Worm (Caenorhabditis elegans) whole organism, young adult: Measurements from ENCODE around the gene Y43F8B.3.

Experiments used
- B0336.3 ChIP-seq: fragments of 200-800 bp; sonication (Bioruptor generic); IDR thresholded peaks from 2 replicates; pipeline ENCODE4 v1.3.6; 2022; ENCODE audit warnings: missing genetic modification characterization, missing compliant biosample characterization
- C06A6.2 ChIP-seq: fragments of 200-800 bp; sonication (Bioruptor generic); conservative IDR thresholded peaks from 2 replicates; pipeline ENCODE4 v1.3.6; 2022; ENCODE audit warnings: missing genetic modification characterization, missing compliant biosample characterization
- F57C9.4 ChIP-seq: sonication (generic microtip); optimal IDR thresholded peaks from 2 replicates; lab custom pipeline; 2017; ENCODE audit warnings: mild to moderate bottlenecking, missing genetic modification characterization, missing compliant biosample characterization
- K11D2.4 ChIP-seq: fragments of 200-800 bp; sonication (Bioruptor generic); IDR thresholded peaks from 2 replicates; pipeline ENCODE4 v1.3.6; 2022; ENCODE audit warnings: missing genetic modification reagents, missing genetic modification characterization, missing compliant biosample characterization
- akir-1 ChIP-seq: fragments of 200-800 bp; sonication (Bioruptor generic); optimal IDR thresholded peaks from 2 replicates; lab custom pipeline; 2018; ENCODE audit warnings: mild to moderate bottlenecking, missing genetic modification characterization, moderate library complexity, missing compliant biosample characterization
- aptf-3 ChIP-seq: fragments of 200-800 bp; sonication (Bioruptor generic); IDR thresholded peaks from 2 replicates; pipeline ENCODE4 v1.3.6; 2022; ENCODE audit warnings: missing genetic modification characterization, missing compliant biosample characterization
- atf-7 ChIP-seq: sonication (generic microtip); optimal IDR thresholded peaks from 2 replicates; lab custom pipeline; 2017; ENCODE audit warnings: mild to moderate bottlenecking, missing genetic modification characterization, missing compliant biosample characterization
- attf-6 ChIP-seq: fragments of 200-800 bp; sonication (Bioruptor generic); IDR thresholded peaks from 2 replicates; pipeline ENCODE4 v1.3.6; 2022; ENCODE audit warnings: missing genetic modification reagents, missing genetic modification characterization, missing compliant biosample characterization
- ccch-3 ChIP-seq: fragments of 200-800 bp; sonication (Bioruptor generic); optimal IDR thresholded peaks from 2 replicates; lab custom pipeline; 2018; ENCODE audit warnings: mild to moderate bottlenecking, missing genetic modification characterization, missing compliant biosample characterization
- ceh-100 ChIP-seq: fragments of 200-800 bp; sonication (Bioruptor generic); IDR thresholded peaks from 2 replicates; pipeline ENCODE4 v1.3.6; 2022; ENCODE audit warnings: missing genetic modification reagents, missing genetic modification characterization, missing compliant biosample characterization
- chd-7 ChIP-seq: sonication (generic microtip); optimal IDR thresholded peaks from 2 replicates; lab custom pipeline; 2016; ENCODE audit warnings: mild to moderate bottlenecking, missing genetic modification characterization, moderate library complexity, missing compliant biosample characterization
- dpff-1 ChIP-seq: sonication (generic microtip); optimal IDR thresholded peaks from 2 replicates; lab custom pipeline; 2017; ENCODE audit warnings: mild to moderate bottlenecking, missing genetic modification characterization, missing compliant biosample characterization
- efl-1 ChIP-seq: fragments of 150-350 bp; optimal IDR thresholded peaks from 2 replicates; lab custom pipeline; 2014; ENCODE audit warnings: missing biosample characterization, missing genetic modification reagents, missing genetic modification characterization
- egrh-3 ChIP-seq: fragments of 200-800 bp; sonication (Bioruptor generic); IDR thresholded peaks from 2 replicates; pipeline ENCODE4 v1.3.6; 2022; ENCODE audit warnings: missing genetic modification reagents, missing genetic modification characterization, missing compliant biosample characterization
- hmg-20 ChIP-seq: fragments of 200-800 bp; sonication (Bioruptor generic); IDR thresholded peaks from 2 replicates; pipeline ENCODE4 v1.3.6; 2022; ENCODE audit warnings: missing genetic modification reagents, missing genetic modification characterization, missing compliant biosample characterization
- hsf-1 ChIP-seq: fragments of 200-800 bp; sonication (Bioruptor generic); IDR thresholded peaks from 2 replicates; pipeline ENCODE4 v1.3.6; 2022; ENCODE audit warnings: missing genetic modification reagents, missing genetic modification characterization, missing compliant biosample characterization
- lin-26 ChIP-seq: fragments of 200-800 bp; sonication (Bioruptor generic); IDR thresholded peaks from 2 replicates; pipeline ENCODE4 v1.3.6; 2022; ENCODE audit warnings: missing genetic modification reagents, missing genetic modification characterization, missing compliant biosample characterization
- lin-35 ChIP-seq, 3 experiments: fragments of 150-350 bp in 2 of 3; sonication (generic microtip) in 1 of 3; optimal IDR thresholded peaks; 2 replicates each; lab custom pipeline; 2014 to 2018; ENCODE audit warnings: missing biosample characterization in 3 of 3, missing genetic modification characterization in 3 of 3, missing genetic modification reagents in 3 of 3
- lin-40 ChIP-seq: sonication (generic microtip); optimal IDR thresholded peaks from 2 replicates; lab custom pipeline; 2016; ENCODE audit warnings: missing genetic modification characterization, mild to moderate bottlenecking, missing compliant biosample characterization, missing genotype, missing genetic modification reagents
- madf-3 ChIP-seq: fragments of 200-800 bp; sonication (Bioruptor generic); IDR thresholded peaks from 2 replicates; pipeline ENCODE4 v1.3.6; 2022; ENCODE audit warnings: missing genetic modification reagents, missing genetic modification characterization, missing compliant biosample characterization
- mes-4 ChIP-seq: sonication (generic microtip); optimal IDR thresholded peaks from 2 replicates; lab custom pipeline; 2016; ENCODE audit warnings: missing genotype, missing genetic modification characterization, missing compliant biosample characterization
- mxl-1 ChIP-seq: sonication (generic microtip); optimal IDR thresholded peaks from 2 replicates; lab custom pipeline; 2016; ENCODE audit warnings: missing genetic modification characterization, missing compliant biosample characterization
- nhr-90 ChIP-seq: sonication (generic microtip); optimal IDR thresholded peaks from 2 replicates; lab custom pipeline; 2016; ENCODE audit warnings: missing genotype, mild to moderate bottlenecking, missing genetic modification characterization, missing compliant biosample characterization
- rpc-1 ChIP-seq, 2 experiments: fragments of 150-350 bp in 1 of 2; sonication (generic microtip) in 1 of 2; optimal IDR thresholded peaks; 2 replicates each; lab custom pipeline; 2014 to 2018; ENCODE audit warnings: missing biosample characterization in 1 of 2, missing genetic modification characterization in 1 of 2, missing genetic modification reagents in 1 of 2, missing genotype in 1 of 2
- sea-2 ChIP-seq: fragments of 200-800 bp; sonication (Bioruptor generic); IDR thresholded peaks from 2 replicates; pipeline ENCODE4 v1.3.6; 2022; ENCODE audit warnings: missing genetic modification characterization, missing compliant biosample characterization
- snpc-1.3 ChIP-seq: sonication (generic microtip); optimal IDR thresholded peaks from 2 replicates; lab custom pipeline; 2017; ENCODE audit warnings: missing genetic modification characterization, mild to moderate bottlenecking, missing compliant biosample characterization, antibody characterized with exemption, moderate library complexity, missing genotype, missing genetic modification reagents; ENCODE audit not compliant: insufficient read depth
- somi-1 ChIP-seq: fragments of 200-800 bp; sonication (Bioruptor generic); optimal IDR thresholded peaks from 2 replicates; lab custom pipeline; 2018; ENCODE audit warnings: mild to moderate bottlenecking, missing genetic modification characterization, missing compliant biosample characterization
- zfh-2 ChIP-seq: fragments of 200-800 bp; sonication (Bioruptor generic); conservative IDR thresholded peaks from 2 replicates; pipeline ENCODE4 v1.3.6; 2022; ENCODE audit warnings: missing genetic modification reagents, missing genetic modification characterization, missing compliant biosample characterization
- zim-3 ChIP-seq: sonication (generic microtip); optimal IDR thresholded peaks from 2 replicates; lab custom pipeline; 2017; ENCODE audit warnings: mild to moderate bottlenecking, missing genetic modification characterization, moderate library complexity, missing compliant biosample characterization
- ztf-22 ChIP-seq: fragments of 200-800 bp; sonication (Bioruptor generic); optimal IDR thresholded peaks from 2 replicates; lab custom pipeline; 2018; ENCODE audit warnings: mild to moderate bottlenecking, missing genetic modification characterization, moderate library complexity, missing compliant biosample characterization
- ztf-25 ChIP-seq: fragments of 200-800 bp; sonication (Bioruptor generic); IDR thresholded peaks from 2 replicates; pipeline ENCODE4 v1.3.6; 2022; ENCODE audit warnings: missing genetic modification reagents, missing genetic modification characterization, missing compliant biosample characterization
- ztf-28 ChIP-seq: fragments of 200-800 bp; sonication (Bioruptor generic); IDR thresholded peaks from 2 replicates; pipeline ENCODE4 v1.3.6; 2022; ENCODE audit warnings: missing genetic modification reagents, missing genetic modification characterization, missing compliant biosample characterization
- ztf-3 ChIP-seq: fragments of 200-800 bp; sonication (Bioruptor generic); optimal IDR thresholded peaks from 2 replicates; lab custom pipeline; 2018; ENCODE audit warnings: mild to moderate bottlenecking, missing genetic modification characterization, missing compliant biosample characterization

The Y43F8B.3 gene

DNA sequence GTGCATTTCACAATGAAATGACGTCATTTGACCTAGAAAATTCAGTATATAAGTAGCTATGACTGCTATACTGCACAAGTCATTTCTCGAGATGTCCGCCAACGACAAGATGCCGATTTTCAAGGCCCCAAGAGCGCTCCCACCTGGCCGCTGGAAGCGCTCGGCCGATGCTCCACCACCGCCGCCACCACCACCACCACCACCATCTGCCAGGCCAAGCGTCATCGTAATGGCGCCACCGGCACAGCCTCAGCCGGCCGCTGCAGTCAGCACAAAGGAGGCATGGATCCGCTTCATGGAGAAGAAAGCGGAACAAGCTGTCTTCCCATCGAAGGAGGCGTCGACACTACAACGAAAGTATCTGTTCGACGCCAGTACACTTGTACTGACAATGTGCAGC lies 17.6 kb upstream of the Y43F8B.3 start, which contains the start of gene Y43F8B.28:
Y43F8B.28 (plus strand) TSS at position 59 of the 400 bp plus-strand sequence.
- TF ChIP-seq egrh-3 (GFP tag; lab: Robert Waterston, UW), result peak; percentile 88
- TF ChIP-seq F57C9.4 (tag; lab: Kevin White, UChicago), result no peak
- TF ChIP-seq zfh-2 (GFP tag; lab: Robert Waterston, UW), result peak; percentile 87
- 0 out of 2 replicates have a peak, but pooled peaks have one; percentile 10 for TF ChIP-seq lin-26 (GFP tag; lab: Robert Waterston, UW)

DNA sequence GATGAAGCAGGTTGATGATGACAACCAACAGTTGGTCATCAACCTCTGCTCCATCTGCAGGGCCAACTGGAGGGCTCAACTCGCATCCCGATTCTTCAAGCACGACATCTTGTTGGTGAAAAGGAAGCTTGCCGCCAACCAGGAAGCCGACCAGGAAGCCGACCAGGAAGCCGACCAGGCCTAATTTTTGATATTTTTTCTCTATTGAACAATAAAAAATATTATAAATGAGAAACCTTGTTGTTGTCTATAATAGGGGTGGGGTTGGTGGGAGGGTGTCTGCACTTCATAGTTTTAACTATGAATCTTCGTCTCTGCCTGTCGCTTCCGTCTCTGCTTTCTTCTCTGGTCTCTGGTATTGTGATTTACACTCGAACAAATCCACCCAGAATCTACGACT lies 17.2 kb upstream of the Y43F8B.3 start, which contains the start of gene Y43F8B.18:
Y43F8B.18 (plus strand) TSS at position 301 of the 400 bp plus-strand sequence.
- TF ChIP-seq efl-1 (GFP tag; lab: Kevin White, UChicago) (no peak), madf-3 (no peak), zim-3 (no peak), nhr-90 (no peak)
- TF ChIP-seq, all 124 proteins: peak for 0

DNA sequence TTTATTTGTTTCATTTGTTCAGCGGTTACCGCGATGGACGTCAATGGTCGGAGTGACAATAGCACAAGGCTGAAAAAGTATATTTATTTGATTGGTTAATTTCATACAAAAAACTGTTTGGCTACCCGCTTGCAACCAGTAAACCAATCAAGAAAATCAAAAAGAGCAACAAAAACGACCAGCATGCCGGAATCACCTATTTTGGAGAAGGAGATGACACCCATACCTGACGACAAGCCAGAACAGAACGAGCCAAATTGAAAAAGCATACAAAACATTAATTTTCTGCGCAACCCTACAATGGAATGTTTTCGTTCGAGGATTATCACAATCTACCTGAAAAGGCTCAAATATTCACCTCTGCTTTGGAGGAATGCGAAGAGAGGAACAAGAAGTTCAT lies 12.4 kb upstream of the Y43F8B.3 start, which contains the start of gene Y43F8B.7:
Y43F8B.7 (plus strand) TSS at position 301 of the 400 bp plus-strand sequence.
- TF ChIP-seq C06A6.2 (GFP tag; lab: Robert Waterston, UW) (no peak), somi-1 (GFP tag; lab: Kevin White, UChicago) (no peak), rpc-1 (optimal IDR thresholded peaks at IDR 0.05; lab: Kevin White, UChicago) (no peak), rpc-1 (tag; optimal IDR thresholded peaks at IDR 0.05; lab: Kevin White, UChicago) (no peak), mxl-1 (tag; lab: Kevin White, UChicago) (no peak), ceh-100 (GFP tag; lab: Robert Waterston, UW) (no peak), sea-2 (GFP tag; lab: Robert Waterston, UW) (no peak), ztf-3 (GFP tag; lab: Kevin White, UChicago) (no peak), ztf-22 (GFP tag; lab: Kevin White, UChicago) (no peak), B0336.3 (GFP tag; lab: Robert Waterston, UW) (no peak)

DNA sequence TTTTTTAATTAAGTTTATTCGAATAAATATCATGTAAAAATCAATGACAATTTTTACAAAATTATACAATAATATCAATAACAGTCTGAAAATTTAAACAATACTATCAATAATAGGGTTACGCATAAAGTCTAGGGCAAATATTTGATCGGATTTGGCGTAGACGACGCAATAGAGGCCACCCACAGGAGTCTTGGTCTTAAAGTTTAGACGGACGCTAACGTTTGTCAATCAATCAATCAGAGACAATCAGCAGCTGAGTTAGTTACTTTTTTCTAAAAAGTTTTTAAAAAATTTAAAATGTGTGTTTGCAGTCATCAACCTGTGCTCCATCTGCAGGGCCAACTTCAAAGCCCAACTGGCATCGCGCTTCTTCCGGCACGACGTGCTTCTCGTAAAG lies 11.6 kb upstream of the Y43F8B.3 start, which contains the start of gene Y43F8B.29:
Y43F8B.29 (plus strand) TSS at position 301 of the 400 bp plus-strand sequence.
- TF ChIP-seq atf-7 (no peak), lin-40 (tag; lab: Kevin White, UChicago) (no peak), aptf-3 (no peak), K11D2.4 (GFP tag; lab: Robert Waterston, UW) (no peak), hsf-1 (no peak), zim-3 (no peak), snpc-1.3 (tag; lab: Kevin White, UChicago) (no peak), ztf-28 (GFP tag; lab: Robert Waterston, UW) (no peak), chd-7 (tag; lab: Kevin White, UChicago) (no peak), ztf-25 (GFP tag; lab: Robert Waterston, UW) (no peak), lin-35 (GFP tag; optimal IDR thresholded peaks at IDR 0.05; lab: Kevin White, UChicago) (no peak), C06A6.2 (GFP tag; lab: Robert Waterston, UW) (no peak), akir-1 (GFP tag; lab: Kevin White, UChicago) (no peak), hmg-20 (GFP tag; lab: Robert Waterston, UW) (no peak), mes-4 (tag; lab: Kevin White, UChicago) (no peak), attf-6 (GFP tag; lab: Robert Waterston, UW) (no peak), dpff-1 (tag; lab: Kevin White, UChicago) (no peak), ccch-3 (GFP tag; lab: Kevin White, UChicago) (no peak)
